Worm (Caenorhabditis elegans): ENCODE measurements around the gene F22B5.5.

- TF ChIP-seq nhr-25 (tag; optimal IDR thresholded peaks at IDR 0.05) (peak; percentile 43), ama-1 (optimal IDR thresholded peaks at IDR 0.05) (no peak), mab-5 (tag; optimal IDR thresholded peaks at IDR 0.05) (no peak), snpc-4 (tag; optimal IDR thresholded peaks at IDR 0.05) (no peak), ztf-4 (tag; optimal IDR thresholded peaks at IDR 0.05) (no peak), egl-27 (tag; optimal IDR thresholded peaks at IDR 0.05) (no peak), unc-62 (GFP tag; optimal IDR thresholded peaks at IDR 0.05) (no peak), skn-1 (tag; optimal IDR thresholded peaks at IDR 0.05) (no peak)
Measured at ce11 chrII:8417059-8417668, 37.2 kb downstream of the F22B5.5 start, which contains the start of gene fdgt-2.

Data from whole organism, L2 larva.